Fruit fly (Drosophila melanogaster) whole organism, embryonic: ENCODE results near the gene Taf8.

Experiments
- Abd-B ChIP-seq: fragments of 200-800 bp; sonication (Bioruptor generic); optimal IDR thresholded peaks from 2 replicates; lab custom pipeline; 2018; ENCODE audit warnings: missing biosample characterization, mild to moderate bottlenecking, missing genetic modification characterization, moderate library complexity
- Bdp1 ChIP-seq: fragments of 200-800 bp; sonication (Bioruptor generic); optimal IDR thresholded peaks from 3 replicates; lab custom pipeline; 2016; ENCODE audit warnings: missing biosample characterization, missing genetic modification characterization
- CG1024 ChIP-seq: fragments of 200-800 bp; sonication (Bioruptor generic); IDR thresholded peaks from 2 replicates; pipeline ENCODE4 v1.3.6; 2022; ENCODE audit warnings: missing biosample characterization, missing genetic modification characterization
- CG12219 ChIP-seq: fragments of 200-800 bp; sonication (Bioruptor generic); optimal IDR thresholded peaks from 3 replicates; lab custom pipeline; 2018; ENCODE audit warnings: missing biosample characterization, mild to moderate bottlenecking, missing genetic modification characterization
- CG13894 ChIP-seq: fragments of 200-800 bp; sonication (Bioruptor generic); optimal IDR thresholded peaks from 3 replicates; lab custom pipeline; 2018; ENCODE audit warnings: missing biosample characterization, mild to moderate bottlenecking, missing genetic modification characterization, moderate library complexity
- CG14710 ChIP-seq: fragments of 200-800 bp; sonication (Bioruptor generic); optimal IDR thresholded peaks from 3 replicates; lab custom pipeline; 2019; ENCODE audit warnings: missing biosample characterization, mild to moderate bottlenecking, missing genetic modification characterization, moderate library complexity
- CG1602 ChIP-seq: fragments of 200-800 bp; sonication (Bioruptor generic); optimal IDR thresholded peaks from 3 replicates; lab custom pipeline; 2016; ENCODE audit warnings: missing biosample characterization, missing genetic modification characterization
- CG17568 ChIP-seq: fragments of 200-800 bp; sonication (Bioruptor generic); optimal IDR thresholded peaks from 2 replicates; lab custom pipeline; 2018; ENCODE audit warnings: missing biosample characterization, mild to moderate bottlenecking, missing genetic modification characterization, moderate library complexity
- CG18262 ChIP-seq: fragments of 200-800 bp; optimal IDR thresholded peaks from 3 replicates; lab custom pipeline; 2019; ENCODE audit warnings: missing biosample characterization, mild to moderate bottlenecking, missing genetic modification characterization, moderate library complexity
- CG2712 ChIP-seq: fragments of 200-800 bp; optimal IDR thresholded peaks from 3 replicates; lab custom pipeline; 2019; ENCODE audit warnings: missing biosample characterization, mild to moderate bottlenecking, missing genetic modification characterization, moderate library complexity
- CG3281 ChIP-seq: fragments of 200-800 bp; sonication (Bioruptor generic); optimal IDR thresholded peaks from 3 replicates; lab custom pipeline; 2017; ENCODE audit warnings: missing biosample characterization, mild to moderate bottlenecking, missing genetic modification characterization
- CG3726 ChIP-seq: fragments of 200-800 bp; sonication (Bioruptor generic); IDR thresholded peaks from 3 replicates; pipeline ENCODE4, ENCODE4 v1.3.6; 2022; ENCODE audit warnings: missing biosample characterization, missing genetic modification characterization
- CG4820 ChIP-seq: fragments of 200-800 bp; sonication (Bioruptor generic); optimal IDR thresholded peaks from 3 replicates; lab custom pipeline; 2016; ENCODE audit warnings: missing biosample characterization, missing genetic modification characterization
- CG7928 ChIP-seq: fragments of 200-800 bp; sonication (Bioruptor generic); optimal IDR thresholded peaks from 2 replicates; lab custom pipeline; 2017; ENCODE audit warnings: missing biosample characterization, mild to moderate bottlenecking, missing genetic modification characterization
- CG7987 ChIP-seq: fragments of 200-800 bp; sonication (Bioruptor generic); optimal IDR thresholded peaks from 2 replicates; lab custom pipeline; 2018; ENCODE audit warnings: missing biosample characterization, mild to moderate bottlenecking, missing genetic modification characterization, moderate library complexity
- CG8089 ChIP-seq: fragments of 200-800 bp; sonication (Bioruptor generic); optimal IDR thresholded peaks from 3 replicates; lab custom pipeline; 2016; ENCODE audit warnings: missing biosample characterization, missing genetic modification characterization
- CG9727 ChIP-seq: fragments of 200-800 bp; sonication (Bioruptor generic); optimal IDR thresholded peaks from 3 replicates; lab custom pipeline; 2017; ENCODE audit warnings: missing biosample characterization, mild to moderate bottlenecking, missing genetic modification characterization
- CG9817 ChIP-seq: fragments of 200-800 bp; sonication (Bioruptor generic); optimal IDR thresholded peaks from 2 replicates; lab custom pipeline; 2018; ENCODE audit warnings: missing biosample characterization, mild to moderate bottlenecking, missing genetic modification characterization, moderate library complexity
- D19A ChIP-seq: fragments of 200-800 bp; optimal IDR thresholded peaks from 3 replicates; lab custom pipeline; 2019; ENCODE audit warnings: missing biosample characterization, mild to moderate bottlenecking, missing genetic modification characterization, moderate library complexity
- Dfd ChIP-seq, 2 experiments: fragments of >200 bp; optimal IDR thresholded peaks; 2 replicates each; lab custom pipeline; 2017; ENCODE audit warnings: missing biosample characterization in 2 of 2, missing genetic modification characterization in 2 of 2
- Doc3 ChIP-seq: fragments of 200-800 bp; sonication (Bioruptor generic); IDR thresholded peaks from 3 replicates; pipeline ENCODE4 v1.3.6; 2022; ENCODE audit warnings: missing biosample characterization, missing genetic modification characterization; ENCODE audit not compliant: partially characterized antibody
- Dp ChIP-seq: fragments of 200-800 bp; sonication (Bioruptor generic); optimal IDR thresholded peaks from 2 replicates; lab custom pipeline; 2018; ENCODE audit warnings: missing biosample characterization, mild to moderate bottlenecking, missing genetic modification characterization, moderate library complexity
- Drgx ChIP-seq: fragments of 200-800 bp; sonication (Bioruptor generic); IDR thresholded peaks from 2 replicates; pipeline ENCODE4 v1.3.6; 2022; ENCODE audit warnings: missing biosample characterization, missing genetic modification characterization
- E2f1 ChIP-seq: fragments of 200-800 bp; sonication (Bioruptor generic); IDR thresholded peaks from 2 replicates; pipeline ENCODE4 v1.3.6; 2022; ENCODE audit warnings: missing biosample characterization, missing genetic modification characterization
- H15 ChIP-seq: fragments of 200-800 bp; sonication (Bioruptor generic); IDR thresholded peaks from 3 replicates; pipeline ENCODE4 v1.3.6; 2022; ENCODE audit warnings: missing biosample characterization, missing genetic modification characterization
- HHEX ChIP-seq: fragments of 200-800 bp; sonication (Bioruptor generic); optimal IDR thresholded peaks from 3 replicates; lab custom pipeline; 2017; ENCODE audit warnings: missing biosample characterization, mild to moderate bottlenecking, missing genetic modification characterization, missing genetic modification reagents
- HLH4C ChIP-seq: fragments of 200-800 bp; sonication (Bioruptor generic); IDR thresholded peaks from 3 replicates; pipeline ENCODE4 v1.3.6; 2022; ENCODE audit warnings: missing biosample characterization, missing genetic modification characterization; ENCODE audit not compliant: partially characterized antibody
- Hand ChIP-seq: fragments of 200-800 bp; sonication (Bioruptor generic); optimal IDR thresholded peaks from 2 replicates; lab custom pipeline; 2017; ENCODE audit warnings: mild to moderate bottlenecking, missing biosample characterization, missing genetic modification reagents, missing genetic modification characterization
- Hmx ChIP-seq: fragments of 200-800 bp; sonication (Bioruptor generic); optimal IDR thresholded peaks from 2 replicates; lab custom pipeline; 2016; ENCODE audit warnings: missing biosample characterization, missing genetic modification characterization
- MTF-1 ChIP-seq: fragments of 200-800 bp; sonication (Bioruptor generic); optimal IDR thresholded peaks from 2 replicates; lab custom pipeline; 2018; ENCODE audit warnings: missing biosample characterization, mild to moderate bottlenecking, missing genetic modification characterization, borderline replicate concordance
- Oaz ChIP-seq: fragments of 200-800 bp; sonication (Bioruptor generic); IDR thresholded peaks from 2 replicates; pipeline ENCODE4 v1.3.6; 2022; ENCODE audit warnings: missing biosample characterization, missing genetic modification characterization
- Ravus ChIP-seq: fragments of 200-800 bp; sonication (Bioruptor generic); IDR thresholded peaks from 2 replicates; pipeline ENCODE4 v1.3.6; 2022; ENCODE audit warnings: missing biosample characterization, missing genetic modification characterization
- Sox102F ChIP-seq: fragments of 200-800 bp; sonication (Bioruptor generic); optimal IDR thresholded peaks from 2 replicates; lab custom pipeline; 2018; ENCODE audit warnings: missing biosample characterization, mild to moderate bottlenecking, missing genetic modification characterization, moderate library complexity
- bowl ChIP-seq: fragments of 200-800 bp; sonication (Bioruptor generic); IDR thresholded peaks from 2 replicates; pipeline ENCODE4 v1.3.6; 2022; ENCODE audit warnings: missing biosample characterization, missing genetic modification characterization
- dpn ChIP-seq, 2 experiments: fragments of 200-800 bp; sonication (Bioruptor generic); optimal IDR thresholded peaks; 3 replicates each; lab custom pipeline; 2016; ENCODE audit warnings: missing biosample characterization in 2 of 2, missing genetic modification characterization in 2 of 2
- en ChIP-seq: fragments of 200-800 bp; sonication (Bioruptor generic); optimal IDR thresholded peaks from 2 replicates; lab custom pipeline; 2016; ENCODE audit warnings: missing biosample characterization, missing genetic modification characterization
- esg ChIP-seq: fragments of 200-800 bp; sonication (Bioruptor generic); conservative IDR thresholded peaks from 2 replicates; pipeline ENCODE4 v1.3.6; 2022; ENCODE audit warnings: missing biosample characterization, missing genetic modification characterization
- eyg ChIP-seq: fragments of 200-800 bp; sonication (Bioruptor generic); optimal IDR thresholded peaks from 3 replicates; lab custom pipeline; 2016; ENCODE audit warnings: missing biosample characterization, missing genetic modification characterization
- fu2 ChIP-seq: fragments of 200-800 bp; sonication (Bioruptor generic); optimal IDR thresholded peaks from 2 replicates; lab custom pipeline; 2016; ENCODE audit warnings: missing biosample characterization, missing genetic modification characterization
- gem ChIP-seq: fragments of 200-800 bp; sonication (Bioruptor generic); optimal IDR thresholded peaks from 2 replicates; lab custom pipeline; 2019; ENCODE audit warnings: missing biosample characterization, mild to moderate bottlenecking, missing genetic modification characterization, moderate library complexity
- gsb-n ChIP-seq: fragments of 200-800 bp; sonication (Bioruptor generic); optimal IDR thresholded peaks from 3 replicates; lab custom pipeline; 2018; ENCODE audit warnings: missing biosample characterization, mild to moderate bottlenecking, missing genetic modification characterization
- jing ChIP-seq: fragments of 200-800 bp; sonication (Bioruptor generic); optimal IDR thresholded peaks from 2 replicates; lab custom pipeline; 2018; ENCODE audit warnings: missing biosample characterization, mild to moderate bottlenecking, missing genetic modification characterization
- maf-S ChIP-seq: fragments of 200-800 bp; sonication (Bioruptor generic); optimal IDR thresholded peaks from 2 replicates; lab custom pipeline; 2016; ENCODE audit warnings: missing biosample characterization, missing genetic modification characterization
- mld ChIP-seq: fragments of 200-800 bp; sonication (Bioruptor generic); IDR thresholded peaks from 3 replicates; pipeline ENCODE4 v1.3.6; 2022; ENCODE audit warnings: missing biosample characterization, missing genetic modification characterization; ENCODE audit not compliant: partially characterized antibody
- nerfin-1 ChIP-seq: fragments of 200-800 bp; sonication (Bioruptor generic); optimal IDR thresholded peaks from 3 replicates; lab custom pipeline; 2019; ENCODE audit warnings: missing biosample characterization, mild to moderate bottlenecking, missing genetic modification characterization, moderate library complexity
- pb ChIP-seq: fragments of 200-800 bp; sonication (Bioruptor generic); optimal IDR thresholded peaks from 3 replicates; lab custom pipeline; 2016; ENCODE audit warnings: missing biosample characterization, missing genetic modification characterization
- psq ChIP-seq: fragments of 200-800 bp; sonication (Bioruptor generic); optimal IDR thresholded peaks from 2 replicates; lab custom pipeline; 2017; ENCODE audit warnings: missing biosample characterization, missing genetic modification characterization
- tll ChIP-seq, 2 experiments: fragments of 200-800 bp in 1 of 2; fragments of >200 bp in 1 of 2; sonication (Bioruptor generic) in 1 of 2; optimal IDR thresholded peaks; 2 replicates each; lab custom pipeline; 2017 to 2019; ENCODE audit warnings: missing biosample characterization in 2 of 2, missing genetic modification characterization in 2 of 2, mild to moderate bottlenecking in 1 of 2, moderate library complexity in 1 of 2
- vfl ChIP-seq: fragments of 200-800 bp; sonication (Bioruptor generic); optimal IDR thresholded peaks from 2 replicates; lab custom pipeline; 2016; ENCODE audit warnings: missing biosample characterization, missing genetic modification characterization
- wek ChIP-seq: fragments of 200-800 bp; sonication (Bioruptor generic); optimal IDR thresholded peaks from 3 replicates; lab custom pipeline; 2018; ENCODE audit warnings: missing biosample characterization, mild to moderate bottlenecking, missing genetic modification characterization, moderate library complexity

The Taf8 gene

dm6 chrX:18092810-18093222, 9.0 kb upstream of the Taf8 start, which contains the start of gene RhoGAP16F (continued):
- TF ChIP-seq tll (GFP tag; optimal IDR thresholded peaks at IDR 0.05; lab: Kevin White, UChicago) = peak; percentile 4 to 74
- TF ChIP-seq CG13894 (tag; lab: Kevin White, UChicago) = peak; percentile 80
- 0 out of 2 replicates have a peak, but pooled peaks have one; percentile 27 for TF ChIP-seq bowl
- no peak for TF ChIP-seq Dfd (GFP tag; optimal IDR thresholded peaks at IDR 0.05; lab: Kevin White, UChicago)
- peak; percentile 83 for TF ChIP-seq CG14710 (tag; lab: Kevin White, UChicago)
- no peak for TF ChIP-seq Doc3 (GFP tag; lab: Robert Waterston, UW)
- peak; percentile 63 for TF ChIP-seq CG1024
- TF ChIP-seq Hmx (GFP tag; lab: Kevin White, UChicago) = peak; percentile 54
- TF ChIP-seq gem = peak; percentile 92
- TF ChIP-seq Drgx = peak; percentile 63
- peak; percentile 48 for TF ChIP-seq Ravus
- peak; percentile 61 for TF ChIP-seq CG7987 (GFP tag; lab: Kevin White, UChicago)
- TF ChIP-seq vfl (GFP tag; lab: Kevin White, UChicago) = peak; percentile 79
- peak; percentile 78 for TF ChIP-seq E2f1 (GFP tag; lab: Robert Waterston, UW)
- peak; percentile 79 for TF ChIP-seq CG9817
- peak; percentile 88 for TF ChIP-seq CG2712 (tag; lab: Kevin White, UChicago)
- no peak for TF ChIP-seq HLH4C
- TF ChIP-seq CG4820 = peak; percentile 79
- TF ChIP-seq Dp (GFP tag; lab: Kevin White, UChicago) = peak; percentile 74
- peak; percentile 83 for TF ChIP-seq Sox102F
- 0 out of 3 replicates have a peak, but pooled peaks have one; percentile 60 for TF ChIP-seq CG3726 (GFP tag; lab: Robert Waterston, UW)
- no peak for TF ChIP-seq Hand
- TF ChIP-seq CG7928 (GFP tag; lab: Kevin White, UChicago) = peak; percentile 36
- peak; percentile 83 for TF ChIP-seq CG3281 (GFP tag; lab: Kevin White, UChicago)
- TF ChIP-seq Oaz (GFP tag; lab: Robert Waterston, UW) = peak; percentile 71; the same call in 1 of the 2 replicates
- no peak for TF ChIP-seq CG17568 (GFP tag; lab: Kevin White, UChicago)
- TF ChIP-seq CG18262 (tag; lab: Kevin White, UChicago) = peak; percentile 84
- TF ChIP-seq mld (GFP tag; lab: Robert Waterston, UW) = no peak
- peak; percentile 49 for TF ChIP-seq maf-S (GFP tag; lab: Kevin White, UChicago)
- TF ChIP-seq psq = peak; percentile 64
- peak; percentile 94 for TF ChIP-seq D19A (tag; lab: Kevin White, UChicago)
- TF ChIP-seq dpn (GFP tag; optimal IDR thresholded peaks at IDR 0.05; lab: Kevin White, UChicago) = peak; percentile 77 to 88
- TF ChIP-seq wek (GFP tag; lab: Kevin White, UChicago) = peak; percentile 37
- peak; percentile 80 for TF ChIP-seq H15 (GFP tag; lab: Robert Waterston, UW)
- peak; percentile 48 for TF ChIP-seq CG8089 (GFP tag; lab: Kevin White, UChicago)
- peak; percentile 84 for TF ChIP-seq CG9727 (GFP tag; lab: Kevin White, UChicago)
- peak; percentile 66 for TF ChIP-seq Bdp1 (GFP tag; lab: Kevin White, UChicago)
- TF ChIP-seq MTF-1 (GFP tag; lab: Kevin White, UChicago) = peak; percentile 29
- peak; percentile 9 for TF ChIP-seq en
- TF ChIP-seq Abd-B (GFP tag; lab: Kevin White, UChicago) = peak; percentile 89
- peak; percentile 58 for TF ChIP-seq fu2
- peak; percentile 83 for TF ChIP-seq gsb-n (tag; lab: Kevin White, UChicago)
- peak; percentile 67 for TF ChIP-seq nerfin-1
- no peak for TF ChIP-seq eyg (GFP tag; lab: Kevin White, UChicago)
- peak; percentile 71 for TF ChIP-seq jing (GFP tag; lab: Kevin White, UChicago)
- TF ChIP-seq CG12219 = peak; percentile 68
- TF ChIP-seq HHEX = peak; percentile 74
- TF ChIP-seq esg (GFP tag; lab: Robert Waterston, UW) = peak; percentile 76
- peak; percentile 88 for TF ChIP-seq CG1602 (GFP tag; lab: Kevin White, UChicago)
- TF ChIP-seq pb (GFP tag; lab: Kevin White, UChicago) = no peak
